Fruit fly (Drosophila melanogaster): Measurements from ENCODE around the gene CG8353.
A peak's percentile ranks its signal among the peaks of the same experiment; 100 is the strongest.

Gene CG8353

DNA sequence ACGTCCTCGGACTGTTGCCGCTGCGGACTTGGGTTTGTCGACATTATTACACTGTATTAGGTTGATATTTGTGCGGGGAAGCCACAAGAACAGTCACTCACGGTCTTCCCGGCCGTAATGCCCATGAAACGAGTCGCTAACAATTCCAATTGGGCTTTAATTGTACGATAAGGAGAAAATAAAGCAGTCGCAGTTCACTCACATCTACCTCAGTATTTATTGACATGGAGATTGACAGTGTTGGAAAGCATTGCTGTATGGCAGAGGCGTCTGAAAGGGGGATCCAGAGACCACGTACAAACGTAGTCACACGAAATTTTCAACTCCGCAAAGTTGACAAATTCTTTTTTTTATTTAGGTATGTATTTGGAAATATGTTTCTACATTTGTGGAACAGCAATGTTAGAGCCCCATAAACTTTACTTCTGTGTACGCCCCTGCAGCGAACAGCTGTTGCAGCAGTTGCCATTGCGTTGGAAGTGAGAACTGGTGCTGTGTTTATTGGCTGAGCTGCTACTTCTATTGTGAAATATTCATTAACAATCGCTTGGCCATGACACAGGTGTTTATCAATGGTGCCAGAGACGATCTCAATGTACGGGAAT is 1.1 kb upstream of the CG8353 start, which contains the start of the genes CG8372 and CG8360 (continued):
- TF ChIP-seq CG11504 (tag; optimal IDR thresholded peaks at IDR 0.05) (peak; percentile 96), CG9817 (tag; optimal IDR thresholded peaks at IDR 0.05) (peak; percentile 98), CG16779 (GFP tag; IDR thresholded peaks at IDR 0.05) (peak; percentile 98), Opbp (GFP tag; IDR thresholded peaks at IDR 0.05; ENCODE audit: partially characterized antibody) (no peak; the same call in 2 of the 3 replicates), Hand (GFP tag; optimal IDR thresholded peaks at IDR 0.05) (peak; percentile 97), ems (GFP tag; optimal IDR thresholded peaks at IDR 0.05) (peak; percentile 99), sisA (GFP tag; IDR thresholded peaks at IDR 0.05) (peak; percentile 99), CkIIα-i1 (GFP tag; IDR thresholded peaks at IDR 0.05) (peak; percentile 92), Atf6 (GFP tag; IDR thresholded peaks at IDR 0.05) (peak; percentile 99), CG16815 (GFP tag; optimal IDR thresholded peaks at IDR 0.05) (peak; percentile 98), Hsf (GFP tag; optimal IDR thresholded peaks at IDR 0.05) (peak; percentile 99), CG30403 (GFP tag; optimal IDR thresholded peaks at IDR 0.05) (peak; percentile 99), CG4730 (GFP tag; IDR thresholded peaks at IDR 0.05) (peak; percentile 99), CG18011 (GFP tag; optimal IDR thresholded peaks at IDR 0.05) (peak; percentile 93), CG12299 (tag; optimal IDR thresholded peaks at IDR 0.05) (peak; percentile 97), CG7839 (tag; optimal IDR thresholded peaks at IDR 0.05) (peak; percentile 99), trh (GFP tag; optimal IDR thresholded peaks at IDR 0.05) (peak; percentile 98), CG10959 (GFP tag; IDR thresholded peaks at IDR 0.05) (peak; percentile 97), CG14014 (GFP tag; IDR thresholded peaks at IDR 0.05) (peak; percentile 99), chif (GFP tag; optimal IDR thresholded peaks at IDR 0.05) (peak; percentile 99), ac (GFP tag; optimal IDR thresholded peaks at IDR 0.05) (peak; percentile 94), sna (GFP tag; IDR thresholded peaks at IDR 0.05; ENCODE audit: partially characterized antibody) (peak; percentile 69), CG3847 (GFP tag; IDR thresholded peaks at IDR 0.05) (peak; percentile 99), CG42726 (GFP tag; IDR thresholded peaks at IDR 0.05; ENCODE audit: partially characterized antibody) (no peak), CG6854 (GFP tag; optimal IDR thresholded peaks at IDR 0.05) (peak; percentile 97), CG3726 (GFP tag; IDR thresholded peaks at IDR 0.05) (peak; percentile 98), Hmr (GFP tag; optimal IDR thresholded peaks at IDR 0.05) (peak; percentile 99), CG2712 (tag; optimal IDR thresholded peaks at IDR 0.05) (peak; percentile 99), hbn (GFP tag; IDR thresholded peaks at IDR 0.05; ENCODE audit: partially characterized antibody) (no peak; the same call in 1 of the 2 replicates), CG12155 (GFP tag; optimal IDR thresholded peaks at IDR 0.05) (peak; percentile 98), CG8944 (GFP tag; optimal IDR thresholded peaks at IDR 0.05) (peak; percentile 99), CG6175 (GFP tag; IDR thresholded peaks at IDR 0.05) (peak; percentile 98), CG11093 (GFP tag; IDR thresholded peaks at IDR 0.05) (peak; percentile 99), NC2α (GFP tag; optimal IDR thresholded peaks at IDR 0.05) (peak; percentile 97), CG10654 (GFP tag; optimal IDR thresholded peaks at IDR 0.05) (peak; percentile 99), NK7.1 (GFP tag; optimal IDR thresholded peaks at IDR 0.05) (peak; percentile 98), rib (GFP tag; IDR thresholded peaks at IDR 0.05) (peak; percentile 99), CG12391 (tag; optimal IDR thresholded peaks at IDR 0.05) (peak; percentile 99), CG7745 (tag; optimal IDR thresholded peaks at IDR 0.05) (peak; percentile 18), chn (GFP tag; optimal IDR thresholded peaks at IDR 0.05) (peak; percentile 99), luna (GFP tag; optimal IDR thresholded peaks at IDR 0.05) (peak; percentile 97), pnt (GFP tag; optimal IDR thresholded peaks at IDR 0.05) (peak; percentile 99), CG17912 (GFP tag; optimal IDR thresholded peaks at IDR 0.05) (peak; percentile 94), D19B (GFP tag; optimal IDR thresholded peaks at IDR 0.05) (peak; percentile 95), CG16813 (GFP tag; IDR thresholded peaks at IDR 0.05; ENCODE audit: partially characterized antibody) (no peak), otp (GFP tag; IDR thresholded peaks at IDR 0.05) (peak; percentile 99), CG5180 (GFP tag; optimal IDR thresholded peaks at IDR 0.05) (peak; percentile 91), z (GFP tag; IDR thresholded peaks at IDR 0.05) (peak; percentile 84), CG6272 (GFP tag; IDR thresholded peaks at IDR 0.05) (peak; percentile 99), nau (GFP tag; optimal IDR thresholded peaks at IDR 0.05) (peak; percentile 99)

Measured in whole organism, embryonic.